Fruit fly (Drosophila melanogaster) whole organism, embryonic: ENCODE results near the gene Frq2.
A peak's percentile ranks its signal among the peaks of the same experiment; 100 is the strongest.

Source experiments
- Adf1 ChIP-seq: fragments of 200-800 bp; sonication (Bioruptor generic); IDR thresholded peaks from 2 replicates; pipeline ENCODE4 v1.3.6; 2022; ENCODE audit warnings: missing biosample characterization, missing genetic modification characterization
- Asciz ChIP-seq: fragments of 200-800 bp; sonication (Bioruptor generic); optimal IDR thresholded peaks from 2 replicates; lab custom pipeline; 2017; ENCODE audit warnings: missing biosample characterization, mild to moderate bottlenecking, missing genetic modification characterization, missing genetic modification reagents
- Awh ChIP-seq: fragments of 200-800 bp; sonication (Bioruptor generic); IDR thresholded peaks from 2 replicates; pipeline ENCODE4, ENCODE4 v1.3.6; 2022; ENCODE audit warnings: missing biosample characterization, missing genetic modification characterization
- CG10462 ChIP-seq: fragments of 200-800 bp; sonication (Bioruptor generic); optimal IDR thresholded peaks from 2 replicates; lab custom pipeline; 2016; ENCODE audit warnings: missing biosample characterization, missing genetic modification characterization
- CG11085 ChIP-seq: fragments of 200-800 bp; sonication (Bioruptor generic); IDR thresholded peaks from 2 replicates; pipeline ENCODE4 v1.3.6; 2022; ENCODE audit warnings: missing biosample characterization, missing genetic modification characterization
- CG12299 ChIP-seq: fragments of 200-800 bp; sonication (Bioruptor generic); optimal IDR thresholded peaks from 2 replicates; lab custom pipeline; 2018; ENCODE audit warnings: missing biosample characterization, mild to moderate bottlenecking, missing genetic modification characterization
- CG16863 ChIP-seq: fragments of 200-800 bp; sonication (Bioruptor generic); optimal IDR thresholded peaks from 3 replicates; lab custom pipeline; 2016; ENCODE audit warnings: missing biosample characterization, missing genetic modification characterization
- CG17912 ChIP-seq: fragments of 200-800 bp; sonication (Bioruptor generic); optimal IDR thresholded peaks from 2 replicates; lab custom pipeline; 2018; ENCODE audit warnings: missing biosample characterization, mild to moderate bottlenecking, missing genetic modification characterization
- CG3281 ChIP-seq: fragments of 200-800 bp; sonication (Bioruptor generic); optimal IDR thresholded peaks from 3 replicates; lab custom pipeline; 2017; ENCODE audit warnings: missing biosample characterization, mild to moderate bottlenecking, missing genetic modification characterization
- CG42726 ChIP-seq: fragments of 200-800 bp; sonication (Bioruptor generic); IDR thresholded peaks from 2 replicates; pipeline ENCODE4 v1.3.6; 2022; ENCODE audit warnings: missing biosample characterization, missing genetic modification characterization; ENCODE audit not compliant: partially characterized antibody
- CG4617 ChIP-seq: fragments of 200-800 bp; sonication (Bioruptor generic); optimal IDR thresholded peaks from 3 replicates; lab custom pipeline; 2016; ENCODE audit warnings: missing biosample characterization, missing genetic modification characterization, borderline replicate concordance
- CG4707 ChIP-seq: fragments of 200-800 bp; sonication (Bioruptor generic); optimal IDR thresholded peaks from 2 replicates; lab custom pipeline; 2018; ENCODE audit warnings: missing biosample characterization, mild to moderate bottlenecking, missing genetic modification characterization, moderate library complexity
- CG6813 ChIP-seq: fragments of 200-800 bp; sonication (Bioruptor generic); optimal IDR thresholded peaks from 2 replicates; lab custom pipeline; 2017; ENCODE audit warnings: missing biosample characterization, missing genetic modification characterization, mild to moderate bottlenecking, moderate library complexity, missing genetic modification reagents
- CG7745 ChIP-seq: fragments of 200-800 bp; sonication (Bioruptor generic); optimal IDR thresholded peaks from 2 replicates; lab custom pipeline; 2018; ENCODE audit warnings: missing biosample characterization, mild to moderate bottlenecking, missing genetic modification characterization, moderate library complexity
- CG9797 ChIP-seq: fragments of 200-800 bp; sonication (Bioruptor generic); optimal IDR thresholded peaks from 3 replicates; lab custom pipeline; 2018; ENCODE audit warnings: missing biosample characterization, mild to moderate bottlenecking, missing genetic modification characterization
- Deaf1 ChIP-seq: fragments of 200-800 bp; optimal IDR thresholded peaks from 3 replicates; lab custom pipeline; 2019; ENCODE audit warnings: missing biosample characterization, mild to moderate bottlenecking, missing genetic modification characterization, moderate library complexity
- Dip2 ChIP-seq: fragments of 200-800 bp; sonication (Bioruptor generic); IDR thresholded peaks from 2 replicates; pipeline ENCODE4 v1.3.6; 2022; ENCODE audit warnings: missing biosample characterization, missing genetic modification characterization
- Hr39 ChIP-seq: fragments of >200 bp; optimal IDR thresholded peaks from 2 replicates; lab custom pipeline; 2017
- Hr78 ChIP-seq, 2 experiments: fragments of 200-800 bp in 1 of 2; fragments of >200 bp in 1 of 2; sonication (Bioruptor generic) in 1 of 2; optimal IDR thresholded peaks; 2 replicates each; lab custom pipeline; 2017 to 2019; ENCODE audit warnings: missing biosample characterization in 2 of 2, missing genetic modification characterization in 2 of 2, mild to moderate bottlenecking in 1 of 2, moderate library complexity in 1 of 2
- MESR4 ChIP-seq: fragments of 200-800 bp; sonication (Bioruptor generic); optimal IDR thresholded peaks from 2 replicates; lab custom pipeline; 2018; ENCODE audit warnings: missing biosample characterization, mild to moderate bottlenecking, missing genetic modification characterization, moderate library complexity
- Med ChIP-seq: fragments of 200-800 bp; sonication (Bioruptor generic); peaks from one replicate; lab custom pipeline; 2016; ENCODE audit warnings: missing biosample characterization, missing genetic modification characterization, mild to moderate bottlenecking, inconsistent platforms, moderate library complexity
- Nf-YB ChIP-seq: fragments of 200-800 bp; sonication (Bioruptor generic); optimal IDR thresholded peaks from 3 replicates; lab custom pipeline; 2019; ENCODE audit warnings: missing biosample characterization, mild to moderate bottlenecking, missing genetic modification characterization, moderate library complexity
- Oli ChIP-seq: fragments of 200-800 bp; sonication (Bioruptor generic); optimal IDR thresholded peaks from 2 replicates; lab custom pipeline; 2018; ENCODE audit warnings: missing biosample characterization, mild to moderate bottlenecking, missing genetic modification characterization, moderate library complexity
- Pdp1 ChIP-seq, 2 experiments: fragments of 200-800 bp; sonication (Bioruptor generic); optimal IDR thresholded peaks; 3 replicates each; lab custom pipeline; 2016; ENCODE audit warnings: missing biosample characterization in 2 of 2, missing genetic modification characterization in 2 of 2, mild to moderate bottlenecking in 1 of 2, moderate library complexity in 1 of 2
- Poxn ChIP-seq: fragments of 200-800 bp; sonication (Bioruptor generic); IDR thresholded peaks from 2 replicates; pipeline ENCODE4 v1.3.6; 2022; ENCODE audit warnings: missing biosample characterization, missing genetic modification characterization
- Side ChIP-seq: fragments of 200-800 bp; sonication (Bioruptor generic); optimal IDR thresholded peaks from 2 replicates; lab custom pipeline; 2016; ENCODE audit warnings: missing biosample characterization, missing genetic modification characterization
- bsh ChIP-seq, 2 experiments: fragments of 200-800 bp; sonication (Bioruptor generic); optimal IDR thresholded peaks; 2 replicates each; lab custom pipeline; 2017 to 2018; ENCODE audit warnings: mild to moderate bottlenecking in 2 of 2, missing biosample characterization in 2 of 2, missing genetic modification characterization in 2 of 2, moderate library complexity in 1 of 2
- cg ChIP-seq: fragments of 200-800 bp; sonication (Bioruptor generic); optimal IDR thresholded peaks from 3 replicates; lab custom pipeline; 2019; ENCODE audit warnings: missing biosample characterization, mild to moderate bottlenecking, missing genetic modification characterization, moderate library complexity
- chif ChIP-seq, 2 experiments: fragments of 200-800 bp; sonication (Bioruptor generic); optimal IDR thresholded peaks; 3 replicates each; lab custom pipeline; 2016; ENCODE audit warnings: missing biosample characterization in 2 of 2, missing genetic modification characterization in 2 of 2
- cwo ChIP-seq: fragments of 200-800 bp; sonication (Bioruptor generic); optimal IDR thresholded peaks from 3 replicates; lab custom pipeline; 2017; ENCODE audit warnings: missing biosample characterization, missing genetic modification characterization, mild to moderate bottlenecking, moderate library complexity, missing genetic modification reagents
- dmrt11E ChIP-seq: fragments of 200-800 bp; sonication (Bioruptor generic); optimal IDR thresholded peaks from 3 replicates; lab custom pipeline; 2018; ENCODE audit warnings: missing biosample characterization, mild to moderate bottlenecking, missing genetic modification characterization, moderate library complexity
- fru ChIP-seq: fragments of >200 bp; optimal IDR thresholded peaks from 2 replicates; lab custom pipeline; 2017
- fu2 ChIP-seq: fragments of 200-800 bp; sonication (Bioruptor generic); optimal IDR thresholded peaks from 2 replicates; lab custom pipeline; 2016; ENCODE audit warnings: missing biosample characterization, missing genetic modification characterization
- gem ChIP-seq: fragments of 200-800 bp; sonication (Bioruptor generic); optimal IDR thresholded peaks from 2 replicates; lab custom pipeline; 2019; ENCODE audit warnings: missing biosample characterization, mild to moderate bottlenecking, missing genetic modification characterization, moderate library complexity
- grn ChIP-seq: fragments of 200-800 bp; sonication (Bioruptor generic); optimal IDR thresholded peaks from 3 replicates; lab custom pipeline; 2017; ENCODE audit warnings: missing biosample characterization, missing genetic modification characterization
- ham ChIP-seq: fragments of 200-800 bp; sonication (Bioruptor generic); IDR thresholded peaks from 2 replicates; pipeline ENCODE4 v1.3.6; 2022; ENCODE audit warnings: missing biosample characterization, missing genetic modification characterization
- her ChIP-seq: fragments of 200-800 bp; sonication (Bioruptor generic); optimal IDR thresholded peaks from 2 replicates; lab custom pipeline; 2016; ENCODE audit warnings: missing biosample characterization, missing genetic modification characterization
- jing ChIP-seq: fragments of 200-800 bp; sonication (Bioruptor generic); optimal IDR thresholded peaks from 2 replicates; lab custom pipeline; 2018; ENCODE audit warnings: missing biosample characterization, mild to moderate bottlenecking, missing genetic modification characterization
- kah ChIP-seq: fragments of 200-800 bp; sonication (Bioruptor generic); optimal IDR thresholded peaks from 2 replicates; lab custom pipeline; 2018; ENCODE audit warnings: missing biosample characterization, mild to moderate bottlenecking, missing genetic modification characterization
- klu ChIP-seq: fragments of 200-800 bp; sonication (Bioruptor generic); IDR thresholded peaks from 2 replicates; pipeline ENCODE4 v1.3.6; 2022; ENCODE audit warnings: missing biosample characterization, missing genetic modification characterization
- lab ChIP-seq: fragments of 200-800 bp; sonication (Bioruptor generic); optimal IDR thresholded peaks from 3 replicates; lab custom pipeline; 2017; ENCODE audit warnings: missing biosample characterization, missing genetic modification characterization, mild to moderate bottlenecking, moderate library complexity, missing genetic modification reagents
- lov ChIP-seq, 2 experiments: fragments of 200-800 bp in 1 of 2; fragments of >200 bp in 1 of 2; sonication (Bioruptor generic) in 1 of 2; IDR thresholded peaks in 1 of 2; optimal IDR thresholded peaks in 1 of 2; 2 replicates in 1 of 2; 3 replicates in 1 of 2; pipeline versions ENCODE4 v1.3.6 to Lab custom; 2017 to 2022; ENCODE audit warnings: missing biosample characterization in 1 of 2, missing genetic modification characterization in 1 of 2
- nau ChIP-seq: fragments of 200-800 bp; sonication (Bioruptor generic); optimal IDR thresholded peaks from 3 replicates; lab custom pipeline; 2017; ENCODE audit warnings: missing biosample characterization, mild to moderate bottlenecking, missing genetic modification characterization, missing genetic modification reagents
- pzg ChIP-seq: fragments of 200-800 bp; sonication (Bioruptor generic); optimal IDR thresholded peaks from 3 replicates; lab custom pipeline; 2018; ENCODE audit warnings: missing biosample characterization, mild to moderate bottlenecking, missing genetic modification characterization, moderate library complexity
- row ChIP-seq: fragments of 200-800 bp; sonication (Bioruptor generic); IDR thresholded peaks from 3 replicates; pipeline ENCODE4 v1.3.6; 2022; ENCODE audit warnings: missing biosample characterization, missing genetic modification characterization
- sqz ChIP-seq: fragments of 200-800 bp; sonication (Bioruptor generic); optimal IDR thresholded peaks from 3 replicates; lab custom pipeline; 2018; ENCODE audit warnings: missing biosample characterization, mild to moderate bottlenecking, missing genetic modification characterization
- stwl ChIP-seq: fragments of 200-800 bp; sonication (Bioruptor generic); optimal IDR thresholded peaks from 3 replicates; lab custom pipeline; 2018; ENCODE audit warnings: missing biosample characterization, mild to moderate bottlenecking, missing genetic modification characterization, moderate library complexity
- sug ChIP-seq: fragments of 200-800 bp; optimal IDR thresholded peaks from 2 replicates; lab custom pipeline; 2019; ENCODE audit warnings: missing biosample characterization, mild to moderate bottlenecking, missing genetic modification characterization, moderate library complexity
- tup ChIP-seq: fragments of 200-800 bp; sonication (Bioruptor generic); optimal IDR thresholded peaks from 2 replicates; lab custom pipeline; 2016; ENCODE audit warnings: missing biosample characterization, mild to moderate bottlenecking, missing genetic modification characterization, moderate library complexity
- vfl ChIP-seq: fragments of 200-800 bp; sonication (Bioruptor generic); optimal IDR thresholded peaks from 2 replicates; lab custom pipeline; 2016; ENCODE audit warnings: missing biosample characterization, missing genetic modification characterization
- z ChIP-seq: fragments of 200-800 bp; sonication (Bioruptor generic); IDR thresholded peaks from 3 replicates; pipeline ENCODE4 v1.3.6; 2022; ENCODE audit warnings: missing biosample characterization, missing genetic modification characterization

Frq2 gene

dm6 chrX:18246842-18247241, 69.4 kb downstream of the Frq2 start:
- TF ChIP-seq CG9797, result no peak
- no peak for TF ChIP-seq her
- peak; percentile 30 for TF ChIP-seq sug (tag; lab: Kevin White, UChicago)
- TF ChIP-seq kah (GFP tag; lab: Kevin White, UChicago), result no peak
- peak; percentile 3 for TF ChIP-seq Deaf1 (tag; lab: Kevin White, UChicago)
- no peak for TF ChIP-seq ham
- TF ChIP-seq Hr39 (lab: Kevin White, UChicago), result no peak
- no peak for TF ChIP-seq Oli (tag; lab: Kevin White, UChicago)
- TF ChIP-seq CG11085 (GFP tag; lab: Robert Waterston, UW), result no peak
- TF ChIP-seq Med (GFP tag; lab: Kevin White, UChicago), result peak; percentile 69
- TF ChIP-seq cwo (GFP tag; lab: Kevin White, UChicago), result peak; percentile 29
- TF ChIP-seq CG3281 (GFP tag; lab: Kevin White, UChicago), result no peak
- TF ChIP-seq CG42726 (GFP tag; lab: Robert Waterston, UW), result no peak
- no peak for TF ChIP-seq lov (optimal IDR thresholded peaks at IDR 0.05; lab: Kevin White, UChicago)
- no peak for TF ChIP-seq lov (GFP tag; IDR thresholded peaks at IDR 0.05; lab: Robert Waterston, UW)
- no peak for TF ChIP-seq stwl (tag; lab: Kevin White, UChicago)
- no peak for TF ChIP-seq chif (GFP tag; optimal IDR thresholded peaks at IDR 0.05; lab: Kevin White, UChicago)
- no peak for TF ChIP-seq fu2 (GFP tag; lab: Kevin White, UChicago)
- TF ChIP-seq tup, result no peak
- TF ChIP-seq row (GFP tag; lab: Robert Waterston, UW), result peak; percentile 53; the same call in 2 of the 3 replicates
- TF ChIP-seq Poxn (GFP tag; lab: Robert Waterston, UW), result no peak
- peak; percentile 24 for TF ChIP-seq Nf-YB (GFP tag; lab: Kevin White, UChicago)
- no peak for TF ChIP-seq MESR4
- no peak for TF ChIP-seq gem (tag; lab: Kevin White, UChicago)
- no peak for TF ChIP-seq Awh
- peak; percentile 16 for TF ChIP-seq cg (GFP tag; lab: Kevin White, UChicago)
- peak; percentile 4 for TF ChIP-seq lab
- peak; percentile 70 for TF ChIP-seq grn (GFP tag; lab: Kevin White, UChicago)
- peak; percentile 10 for TF ChIP-seq sqz (GFP tag; lab: Kevin White, UChicago)
- TF ChIP-seq fru, result no peak
- no peak for TF ChIP-seq z
- TF ChIP-seq vfl (GFP tag; lab: Kevin White, UChicago), result no peak
- TF ChIP-seq CG16863 (GFP tag; lab: Kevin White, UChicago), result no peak
- peak; percentile 65 for TF ChIP-seq CG4707 (GFP tag; lab: Kevin White, UChicago)
- TF ChIP-seq klu (GFP tag; lab: Robert Waterston, UW), result no peak
- TF ChIP-seq Hr78 (GFP tag; optimal IDR thresholded peaks at IDR 0.05; lab: Kevin White, UChicago), result peak in 1 of 2 experiments; percentile 70
- TF ChIP-seq nau (GFP tag; lab: Kevin White, UChicago), result no peak
- peak; percentile 16; the same call in 1 of the 2 replicates for TF ChIP-seq Adf1
- no peak for TF ChIP-seq jing

- no peak for TF ChIP-seq Dip2 (GFP tag; lab: Robert Waterston, UW)
- no peak for TF ChIP-seq CG10462 (GFP tag; lab: Kevin White, UChicago)
- TF ChIP-seq Hr78 (GFP tag; optimal IDR thresholded peaks at IDR 0.05; lab: Kevin White, UChicago), result peak in 1 of 2 experiments; percentile 27
- TF ChIP-seq dmrt11E (tag; lab: Kevin White, UChicago), result no peak
- TF ChIP-seq CG12299, result no peak
- TF ChIP-seq lab, result peak; percentile 6
- TF ChIP-seq Pdp1 (GFP tag; optimal IDR thresholded peaks at IDR 0.05; lab: Kevin White, UChicago), result no peak
- TF ChIP-seq CG6813 (GFP tag; lab: Kevin White, UChicago), result no peak
- TF ChIP-seq Asciz, result no peak
- TF ChIP-seq bsh (GFP tag; optimal IDR thresholded peaks at IDR 0.05; lab: Kevin White, UChicago), result no peak
- peak; percentile 42 for TF ChIP-seq Deaf1 (tag; lab: Kevin White, UChicago)
- no peak for TF ChIP-seq CG4617 (GFP tag; lab: Kevin White, UChicago)
- no peak for TF ChIP-seq CG17912
- TF ChIP-seq CG7745, result no peak
- TF ChIP-seq pzg (GFP tag; lab: Kevin White, UChicago), result no peak
- TF ChIP-seq Side (GFP tag; lab: Kevin White, UChicago), result no peak
Measured at dm6 chrX:18248267-18248666, 70.9 kb downstream of the Frq2 start.
